Fruit fly (Drosophila melanogaster): Measurements from ENCODE around the gene CG13653.

DNA sequence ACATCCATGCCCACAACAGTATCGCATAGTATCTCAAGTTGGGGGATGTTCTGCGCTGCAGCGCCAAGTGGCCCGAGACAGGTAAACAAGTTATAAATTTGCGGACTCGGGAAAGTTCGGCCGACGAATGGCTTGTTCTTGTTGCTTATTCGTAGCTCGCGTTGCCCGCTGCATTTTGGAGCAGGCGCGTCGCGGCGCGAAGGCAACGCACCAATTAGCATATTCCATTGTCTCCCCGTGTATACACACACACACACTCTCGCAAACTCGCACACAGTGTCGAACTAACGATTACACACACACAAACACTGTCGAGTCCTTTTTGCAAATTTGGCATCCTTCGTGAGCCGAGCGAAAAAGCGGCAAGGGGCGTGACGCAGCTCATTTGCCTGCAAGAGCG is 6.3 kb upstream of the CG13653 start:
- TF ChIP-seq usp (GFP tag; optimal IDR thresholded peaks at IDR 0.05) = no peak
- TF ChIP-seq Dll (optimal IDR thresholded peaks at IDR 0.05) = no peak
- no peak for TF ChIP-seq pan (optimal IDR thresholded peaks at IDR 0.05)
- no peak for TF ChIP-seq psq (optimal IDR thresholded peaks at IDR 0.05)
